Worm (Caenorhabditis elegans): ENCODE results near the gene T05H4.3.
A peak's percentile ranks its signal among the peaks of the same experiment; 100 is the strongest.

The T05H4.3 gene

DNA sequence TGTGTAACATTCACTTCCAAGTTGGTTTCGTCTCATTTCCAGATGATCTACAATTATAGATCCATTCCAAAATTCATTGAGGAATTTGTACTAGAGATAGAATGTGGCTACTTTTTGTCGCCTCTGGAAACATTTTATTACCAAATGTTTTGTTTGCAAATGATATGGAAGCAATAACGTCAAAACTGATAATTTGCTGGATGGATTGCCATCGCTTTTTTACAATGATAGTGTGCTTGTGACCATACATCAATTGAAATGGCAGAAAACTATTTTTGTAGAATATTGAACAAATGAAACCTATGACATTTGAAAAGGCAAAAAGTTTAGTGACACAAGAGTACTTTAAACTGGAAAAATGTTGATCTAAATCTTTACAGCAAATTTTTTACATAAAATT, 27.7 kb upstream of the T05H4.3 start:
- TF ChIP-seq ztf-23 (GFP tag; IDR thresholded peaks at IDR 0.05) (no peak), flt-1 (GFP tag; IDR thresholded peaks at IDR 0.05) (no peak), tab-1 (GFP tag; IDR thresholded peaks at IDR 0.05) (no peak), med-1 (GFP tag; optimal IDR thresholded peaks at IDR 0.05; ENCODE audit: insufficient read depth) (no peak), ztf-29 (GFP tag; IDR thresholded peaks at IDR 0.05) (no peak), cog-1 (tag; optimal IDR thresholded peaks at IDR 0.05) (no peak), ref-1 (GFP tag; conservative IDR thresholded peaks at IDR 0.05) (no peak)

ce11 chrV:6414985-6415384, 27.2 kb upstream of the T05H4.3 start, which contains the start of gene cht-6:
Gene cht-6 (plus strand): TSS chrV:6414993.
- TF ChIP-seq ztf-29 (GFP tag; IDR thresholded peaks at IDR 0.05) (no peak), ztf-23 (GFP tag; IDR thresholded peaks at IDR 0.05) (no peak), tab-1 (GFP tag; IDR thresholded peaks at IDR 0.05) (no peak), med-1 (GFP tag; optimal IDR thresholded peaks at IDR 0.05; ENCODE audit: insufficient read depth) (no peak), ref-1 (GFP tag; conservative IDR thresholded peaks at IDR 0.05) (no peak), cog-1 (tag; optimal IDR thresholded peaks at IDR 0.05) (no peak)

- no peak for TF ChIP-seq flt-1 (GFP tag; IDR thresholded peaks at IDR 0.05)
- TF ChIP-seq klf-2 (GFP tag; conservative IDR thresholded peaks at IDR 0.05), result no peak
- no peak for TF ChIP-seq ztf-23 (GFP tag; IDR thresholded peaks at IDR 0.05)
- no peak for TF ChIP-seq ztf-29 (GFP tag; IDR thresholded peaks at IDR 0.05)
- TF ChIP-seq med-1 (GFP tag; optimal IDR thresholded peaks at IDR 0.05; ENCODE audit: insufficient read depth), result no peak
- TF ChIP-seq ref-1 (GFP tag; conservative IDR thresholded peaks at IDR 0.05), result no peak
- no peak for TF ChIP-seq tab-1 (GFP tag; IDR thresholded peaks at IDR 0.05)
- no peak for TF ChIP-seq cog-1 (tag; optimal IDR thresholded peaks at IDR 0.05)
- no peak for TF ChIP-seq T22C8.4 (GFP tag; IDR thresholded peaks at IDR 0.05)
These were observed 18.1 kb upstream of the T05H4.3 start, which contains the start of gene urb-1 for ce11 chrV:6424055-6424454. Gene urb-1 (minus strand): TSS chrV:6424155.

DNA sequence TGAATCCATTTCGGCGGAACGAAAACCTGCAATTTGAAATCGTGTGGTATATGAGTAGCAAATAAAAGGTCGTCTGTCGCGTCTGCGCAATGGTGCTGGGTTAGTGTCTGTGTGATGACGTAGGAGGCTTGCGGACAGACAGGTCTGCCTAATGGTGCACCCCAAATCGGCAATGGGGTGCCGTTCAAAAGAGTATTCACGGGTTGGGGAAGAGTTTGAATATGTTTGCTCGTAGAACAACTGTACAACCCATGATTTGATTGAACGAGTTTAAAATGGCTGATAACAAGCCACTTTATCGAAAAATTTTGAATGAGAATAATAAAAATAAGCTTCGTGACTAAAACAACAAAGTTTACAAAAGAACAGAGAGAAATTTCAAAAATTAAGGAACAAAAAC, 16.2 kb upstream of the T05H4.3 start, which contains the start of gene T05H4.11:
Gene T05H4.11 (minus strand): TSS at position 335 of the 400 bp plus-strand sequence.
- TF ChIP-seq ref-1 (GFP tag; conservative IDR thresholded peaks at IDR 0.05), result no peak
- 0 out of 2 replicates have a peak, but pooled peaks have one; percentile 31 for TF ChIP-seq flt-1 (GFP tag; IDR thresholded peaks at IDR 0.05)
- no peak for TF ChIP-seq ztf-29 (GFP tag; IDR thresholded peaks at IDR 0.05)
- TF ChIP-seq T22C8.4 (GFP tag; IDR thresholded peaks at IDR 0.05), result no peak

DNA sequence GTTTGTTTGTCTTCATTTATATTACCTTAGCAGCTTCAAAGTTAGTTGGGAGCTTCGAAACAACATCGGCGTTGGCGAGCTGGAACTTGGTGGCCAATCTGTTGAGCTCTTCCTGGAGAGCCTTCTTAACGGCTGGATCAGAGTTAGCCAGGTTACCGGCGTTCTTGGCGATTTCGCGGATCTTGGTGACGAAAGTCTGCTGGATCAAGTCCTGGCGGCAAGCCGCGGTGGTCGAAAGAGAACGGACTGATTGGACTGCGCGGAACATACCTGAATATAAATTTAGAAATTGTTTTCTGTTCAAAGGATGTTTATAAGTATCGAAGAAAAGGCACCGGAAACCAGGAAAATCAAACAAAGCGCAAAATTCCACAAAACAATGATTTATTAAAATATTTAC, 15.3 kb upstream of the T05H4.3 start, which contains the start of gene atp-4:
Gene atp-4 (minus strand): TSS at position 270 of the 400 bp plus-strand sequence.
- TF ChIP-seq ref-1 (GFP tag; conservative IDR thresholded peaks at IDR 0.05), result no peak
- no peak for TF ChIP-seq ztf-23 (GFP tag; IDR thresholded peaks at IDR 0.05)
- no peak for TF ChIP-seq med-1 (GFP tag; optimal IDR thresholded peaks at IDR 0.05; ENCODE audit: insufficient read depth)
- TF ChIP-seq klf-2 (GFP tag; conservative IDR thresholded peaks at IDR 0.05), result no peak
- TF ChIP-seq ztf-29 (GFP tag; IDR thresholded peaks at IDR 0.05), result no peak
- TF ChIP-seq cog-1 (tag; optimal IDR thresholded peaks at IDR 0.05), result no peak
- TF ChIP-seq flt-1 (GFP tag; IDR thresholded peaks at IDR 0.05), result no peak
- no peak for TF ChIP-seq T22C8.4 (GFP tag; IDR thresholded peaks at IDR 0.05)
- TF ChIP-seq tab-1 (GFP tag; IDR thresholded peaks at IDR 0.05), result no peak

- TF ChIP-seq tab-1 (GFP tag; IDR thresholded peaks at IDR 0.05) (no peak), ztf-23 (GFP tag; IDR thresholded peaks at IDR 0.05) (no peak; the same call in 1 of the 2 replicates), flt-1 (GFP tag; IDR thresholded peaks at IDR 0.05) (no peak), T22C8.4 (GFP tag; IDR thresholded peaks at IDR 0.05) (no peak), ztf-29 (GFP tag; IDR thresholded peaks at IDR 0.05) (no peak), klf-2 (GFP tag; conservative IDR thresholded peaks at IDR 0.05) (no peak)
These were observed 14.7 kb upstream of the T05H4.3 start for ce11 chrV:6427433-6427832.

ce11 chrV:6429870-6430339, 12.2 kb upstream of the T05H4.3 start, which contains the start of gene alh-4:
Gene alh-4 (minus strand): TSS chrV:6429920.
- TF ChIP-seq flt-1 (GFP tag; IDR thresholded peaks at IDR 0.05), result no peak
- TF ChIP-seq T22C8.4 (GFP tag; IDR thresholded peaks at IDR 0.05), result no peak
- TF ChIP-seq cog-1 (tag; optimal IDR thresholded peaks at IDR 0.05), result no peak
- no peak for TF ChIP-seq ztf-23 (GFP tag; IDR thresholded peaks at IDR 0.05)

DNA sequence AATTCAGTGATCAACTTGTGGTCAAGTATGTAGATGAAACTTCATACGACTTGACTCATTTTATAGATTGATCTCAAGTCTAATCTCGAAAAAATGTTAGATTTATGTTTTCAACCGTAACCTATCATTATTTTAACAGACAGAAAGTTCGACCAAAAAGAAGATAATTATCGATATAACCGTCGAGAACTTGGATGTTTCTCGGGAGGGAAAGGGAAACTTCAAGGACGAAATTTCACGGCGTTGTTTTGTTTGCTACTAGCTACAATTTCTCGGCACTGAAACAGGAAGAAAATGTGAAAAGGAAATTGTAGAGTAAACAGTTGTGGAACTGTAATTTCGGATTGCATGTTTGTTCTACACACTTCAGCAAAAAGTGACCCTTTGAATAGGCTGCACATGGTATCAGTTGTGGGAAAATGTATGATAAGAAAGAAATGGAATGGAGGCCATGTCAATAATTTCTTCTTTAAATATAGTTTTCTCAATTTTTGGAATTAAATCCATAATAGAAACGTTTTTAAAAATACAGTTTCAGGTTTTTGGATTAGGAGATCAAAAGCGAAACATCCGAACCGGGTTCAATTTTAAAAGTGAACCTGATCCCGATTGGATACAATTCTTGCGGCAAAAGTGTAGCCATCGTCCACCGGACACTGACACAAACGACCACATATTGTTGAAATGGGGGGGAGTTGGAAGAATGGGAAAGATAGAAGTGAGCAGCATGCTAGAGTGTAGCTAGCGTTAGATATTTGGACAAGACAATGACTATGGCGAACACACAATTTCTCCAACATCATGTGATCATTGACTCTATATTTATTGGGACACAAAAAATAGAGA, 11.4 kb upstream of the T05H4.3 start:
- TF ChIP-seq klf-2 (GFP tag; conservative IDR thresholded peaks at IDR 0.05) (no peak), med-1 (GFP tag; optimal IDR thresholded peaks at IDR 0.05; ENCODE audit: insufficient read depth) (no peak), cog-1 (tag; optimal IDR thresholded peaks at IDR 0.05) (no peak)

- TF ChIP-seq flt-1 (GFP tag; IDR thresholded peaks at IDR 0.05) (no peak), T22C8.4 (GFP tag; IDR thresholded peaks at IDR 0.05) (peak; percentile 6; the same call in 1 of the 2 replicates)
These were observed 8.5 kb upstream of the T05H4.3 start, which contains the start of the genes gad-1 and erfa-1 for ce11 chrV:6433446-6434178. Gene gad-1 (minus strand): TSS chrV:6433496. Gene erfa-1 (plus strand): TSS chrV:6434128.

- TF ChIP-seq tab-1 (GFP tag; IDR thresholded peaks at IDR 0.05) (no peak), ztf-23 (GFP tag; IDR thresholded peaks at IDR 0.05) (no peak), ztf-29 (GFP tag; IDR thresholded peaks at IDR 0.05) (no peak), flt-1 (GFP tag; IDR thresholded peaks at IDR 0.05) (no peak), T22C8.4 (GFP tag; IDR thresholded peaks at IDR 0.05) (no peak), cog-1 (tag; optimal IDR thresholded peaks at IDR 0.05) (no peak), ref-1 (GFP tag; conservative IDR thresholded peaks at IDR 0.05) (no peak), med-1 (GFP tag; optimal IDR thresholded peaks at IDR 0.05; ENCODE audit: insufficient read depth) (no peak), klf-2 (GFP tag; conservative IDR thresholded peaks at IDR 0.05) (no peak)
These were observed 5.8 kb upstream of the T05H4.3 start, which contains the start of gene hpo-19 for ce11 chrV:6436332-6436731. Gene hpo-19 (plus strand): TSS chrV:6436645.
